Fruit fly (Drosophila melanogaster): Measurements from ENCODE around the gene CG6283.

Gene CG6283

dm6 chr3R:26987455-26987854 is 33.7 kb downstream of the CG6283 start:
- TF ChIP-seq h (optimal IDR thresholded peaks at IDR 0.05) (no peak), psq (optimal IDR thresholded peaks at IDR 0.05) (no peak), insv (optimal IDR thresholded peaks at IDR 0.05) (no peak)

dm6 chr3R:26984437-26984836 is 36.7 kb downstream of the CG6283 start:
- no peak for TF ChIP-seq Sin3A (optimal IDR thresholded peaks at IDR 0.05)
- TF ChIP-seq psq (optimal IDR thresholded peaks at IDR 0.05): no peak
- no peak for TF ChIP-seq insv (optimal IDR thresholded peaks at IDR 0.05)
- no peak for TF ChIP-seq h (optimal IDR thresholded peaks at IDR 0.05)

- TF ChIP-seq Sin3A (optimal IDR thresholded peaks at IDR 0.05) (no peak), ttk (optimal IDR thresholded peaks at IDR 0.05) (no peak)
Measured at dm6 chr3R:26982106-26982505, 39.1 kb downstream of the CG6283 start.

dm6 chr3R:26980282-26980691 is 40.9 kb downstream of the CG6283 start:
- TF ChIP-seq h (optimal IDR thresholded peaks at IDR 0.05) (no peak), insv (optimal IDR thresholded peaks at IDR 0.05) (no peak), ttk (optimal IDR thresholded peaks at IDR 0.05) (no peak), Myc (optimal IDR thresholded peaks at IDR 0.05) (no peak)

- TF ChIP-seq h (optimal IDR thresholded peaks at IDR 0.05) (no peak), psq (optimal IDR thresholded peaks at IDR 0.05) (no peak), ttk (optimal IDR thresholded peaks at IDR 0.05) (no peak), Myc (optimal IDR thresholded peaks at IDR 0.05) (no peak), insv (optimal IDR thresholded peaks at IDR 0.05) (no peak), Sin3A (optimal IDR thresholded peaks at IDR 0.05) (no peak)
Measured at dm6 chr3R:26978241-26978640, 42.9 kb downstream of the CG6283 start, which contains the start of the genes CG14253 and CG46313. CG14253 (plus strand) TSS chr3R:26978541. CG46313 (plus strand) TSS chr3R:26978541.

Data from Kc167 (cell line).